Worm (Caenorhabditis elegans) whole organism, early embryonic: Measurements from ENCODE around the gene lab-2.

ENCODE experiments used
- B0310.2 ChIP-seq: sonication (generic microtip); optimal IDR thresholded peaks from 2 replicates; lab custom pipeline; 2016; ENCODE audit warnings: mild to moderate bottlenecking, missing genetic modification characterization, missing compliant biosample characterization
- F13C5.2 ChIP-seq: sonication (generic microtip); optimal IDR thresholded peaks from 2 replicates; lab custom pipeline; 2017; ENCODE audit warnings: mild to moderate bottlenecking, missing genetic modification characterization, inconsistent platforms, missing compliant biosample characterization
- aly-1 ChIP-seq: sonication (generic microtip); optimal IDR thresholded peaks from 2 replicates; lab custom pipeline; 2016; ENCODE audit warnings: missing genetic modification characterization, missing compliant biosample characterization
- ama-1 ChIP-seq: fragments of 150-350 bp; optimal IDR thresholded peaks from 2 replicates; lab custom pipeline; 2014
- ceh-13 ChIP-seq: fragments of 200-800 bp; sonication (Bioruptor generic); optimal IDR thresholded peaks from 2 replicates; lab custom pipeline; 2018; ENCODE audit warnings: mild to moderate bottlenecking, missing genetic modification characterization, missing compliant biosample characterization
- ceh-36 ChIP-seq: sonication (generic microtip); optimal IDR thresholded peaks from 2 replicates; lab custom pipeline; 2016; ENCODE audit warnings: missing genetic modification characterization, inconsistent platforms, missing compliant biosample characterization
- flt-1 ChIP-seq: fragments of 200-800 bp; sonication (Bioruptor generic); IDR thresholded peaks from 2 replicates; pipeline ENCODE4 v1.3.6; 2022; ENCODE audit warnings: missing genetic modification characterization, missing compliant biosample characterization
- hmg-4 ChIP-seq: fragments of 200-800 bp; sonication (Bioruptor generic); optimal IDR thresholded peaks from 2 replicates; lab custom pipeline; 2018; ENCODE audit warnings: mild to moderate bottlenecking, missing genetic modification characterization, missing compliant biosample characterization
- hnd-1 ChIP-seq: sonication (generic microtip); optimal IDR thresholded peaks from 2 replicates; lab custom pipeline; 2016; ENCODE audit warnings: missing genetic modification characterization, missing compliant biosample characterization
- pes-1 ChIP-seq: fragments of 200-800 bp; sonication (Bioruptor generic); IDR thresholded peaks from 2 replicates; pipeline ENCODE4 v1.3.6; 2022; ENCODE audit warnings: missing genetic modification reagents, missing genetic modification characterization, missing compliant biosample characterization
- scrt-1 ChIP-seq: fragments of 200-800 bp; sonication (Bioruptor generic); IDR thresholded peaks from 2 replicates; pipeline ENCODE4 v1.3.6; 2022; ENCODE audit warnings: missing genetic modification characterization, missing compliant biosample characterization
- sea-1 ChIP-seq: fragments of 200-800 bp; sonication (Bioruptor generic); conservative IDR thresholded peaks from 2 replicates; pipeline ENCODE4 v1.3.6; 2022; ENCODE audit warnings: missing genetic modification characterization, missing compliant biosample characterization
- tbx-37 ChIP-seq: fragments of 200-800 bp; sonication (Bioruptor generic); conservative IDR thresholded peaks from 2 replicates; pipeline ENCODE4 v1.3.6; 2022; ENCODE audit warnings: missing genetic modification reagents, missing genetic modification characterization, missing compliant biosample characterization

DNA sequence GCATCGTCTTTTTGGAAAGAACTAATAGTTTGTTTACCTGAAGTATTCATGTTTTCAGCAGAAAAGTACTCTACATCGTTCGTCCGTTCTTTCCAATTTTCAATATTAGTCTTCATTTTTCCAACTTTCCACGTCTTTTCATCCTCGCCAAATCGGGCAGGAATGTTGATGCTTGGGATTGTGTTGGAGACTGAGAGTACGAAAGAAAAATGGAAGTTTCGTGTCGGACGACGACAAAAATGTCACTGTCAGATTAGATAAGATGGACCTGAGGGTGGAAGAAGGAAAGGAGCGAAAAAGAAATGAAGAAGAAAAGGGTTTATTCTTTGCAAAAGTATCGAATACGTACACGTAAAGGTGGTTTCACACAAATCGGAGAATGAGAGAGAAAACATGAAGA is 31.4 kb downstream of the lab-2 start:
- TF ChIP-seq pes-1 (GFP tag; lab: Robert Waterston, UW) (no peak), ceh-13 (GFP tag; lab: Kevin White, UChicago) (no peak), flt-1 (no peak), hmg-4 (GFP tag; lab: Kevin White, UChicago) (no peak), F13C5.2 (tag; lab: Kevin White, UChicago) (no peak), tbx-37 (no peak), ama-1 (lab: Kevin White, UChicago) (no peak), ceh-36 (tag; lab: Kevin White, UChicago) (no peak), B0310.2 (tag; lab: Kevin White, UChicago) (no peak), scrt-1 (GFP tag; lab: Robert Waterston, UW) (no peak), hnd-1 (tag; lab: Kevin White, UChicago) (no peak), sea-1 (no peak), aly-1 (no peak)
